Fruit fly (Drosophila melanogaster) whole organism: ENCODE data around the gene Tango10.
"Not testable (repeated sequence)": the region's sequence is repeated elsewhere in the genome, so short reads cannot be mapped to it uniquely, and the experiment has no call there.

ENCODE experiments used
- CG8478 ChIP-seq: fragments of >200 bp; optimal IDR thresholded peaks from 2 replicates; lab custom pipeline; 2018; ENCODE audit warnings: inconsistent platforms
- Dll ChIP-seq: fragments of >200 bp; optimal IDR thresholded peaks from 2 replicates; lab custom pipeline; 2017
- EcR ChIP-seq, 2 experiments: fragments of >200 bp; optimal IDR thresholded peaks; 2 replicates each; lab custom pipeline; 2017; ENCODE audit warnings: missing biosample characterization in 2 of 2, missing genetic modification characterization in 2 of 2, missing genetic modification reagents in 2 of 2
- pan ChIP-seq: fragments of >200 bp; optimal IDR thresholded peaks from 2 replicates; lab custom pipeline; 2017
- psq ChIP-seq: fragments of >200 bp; optimal IDR thresholded peaks from 2 replicates; lab custom pipeline; 2017
- usp ChIP-seq: fragments of >200 bp; optimal IDR thresholded peaks from 2 replicates; lab custom pipeline; 2017; ENCODE audit warnings: missing biosample characterization, missing genetic modification characterization, mixed read lengths

Tango10 gene

dm6 chrX:11716731-11717326 lies 3.2 kb upstream of the Tango10 start, which contains the start of gene prtp:
prtp (plus strand) TSS chrX:11716756.
- no peak for TF ChIP-seq psq (lab: Kevin White, UChicago)
- TF ChIP-seq pan, result no peak
- TF ChIP-seq Dll (lab: Kevin White, UChicago), result no peak
- TF ChIP-seq usp, result no peak
- TF ChIP-seq CG8478 (lab: Kevin White, UChicago), result no peak
- TF ChIP-seq EcR (GFP tag; optimal IDR thresholded peaks at IDR 0.05; lab: Kevin White, UChicago), result no peak

dm6 chrX:11717892-11718291 lies 2.2 kb upstream of the Tango10 start:
- no peak for TF ChIP-seq psq (lab: Kevin White, UChicago)

dm6 chrX:11723946-11724345 lies 3.9 kb downstream of the Tango10 start, which contains the start of gene CG15221:
CG15221 (plus strand) TSS chrX:11724246.
- TF ChIP-seq usp (no peak), pan (no peak), Dll (lab: Kevin White, UChicago) (no peak), EcR (GFP tag; optimal IDR thresholded peaks at IDR 0.05; lab: Kevin White, UChicago) (no peak), CG8478 (lab: Kevin White, UChicago) (no peak), psq (lab: Kevin White, UChicago) (no peak)

dm6 chrX:11728999-11729398 lies 9.0 kb downstream of the Tango10 start, which contains the start of gene inaF-D:
inaF-D (minus strand) TSS chrX:11729099.
- TF ChIP-seq CG8478 (lab: Kevin White, UChicago), result no peak
- TF ChIP-seq pan, result no peak
- TF ChIP-seq EcR (GFP tag; optimal IDR thresholded peaks at IDR 0.05; lab: Kevin White, UChicago), result no peak
- TF ChIP-seq usp, result no peak
- no peak for TF ChIP-seq psq (lab: Kevin White, UChicago)
- TF ChIP-seq Dll (lab: Kevin White, UChicago), result no peak

dm6 chrX:11729993-11730392 lies 9.9 kb downstream of the Tango10 start:
- TF ChIP-seq CG8478 (lab: Kevin White, UChicago), result no peak
- no peak for TF ChIP-seq Dll (lab: Kevin White, UChicago)
- no peak for TF ChIP-seq pan
- no peak for TF ChIP-seq usp
- no peak for TF ChIP-seq psq (lab: Kevin White, UChicago)
- TF ChIP-seq EcR (GFP tag; optimal IDR thresholded peaks at IDR 0.05; lab: Kevin White, UChicago), result no peak

dm6 chrX:11731665-11732064 lies 11.6 kb downstream of the Tango10 start, which contains the start of gene inaF-C:
inaF-C (minus strand) TSS chrX:11731765.
- TF ChIP-seq psq (lab: Kevin White, UChicago), result no peak
- no peak for TF ChIP-seq CG8478 (lab: Kevin White, UChicago)
- TF ChIP-seq EcR (GFP tag; optimal IDR thresholded peaks at IDR 0.05; lab: Kevin White, UChicago), result no peak
- no peak for TF ChIP-seq Dll (lab: Kevin White, UChicago)
- TF ChIP-seq usp, result no peak
- no peak for TF ChIP-seq pan

- no peak for TF ChIP-seq Dll (lab: Kevin White, UChicago)
- TF ChIP-seq pan, result no peak
- no peak for TF ChIP-seq usp
- TF ChIP-seq EcR (GFP tag; optimal IDR thresholded peaks at IDR 0.05; lab: Kevin White, UChicago), result no peak
- TF ChIP-seq psq (lab: Kevin White, UChicago), result no peak
Measured at dm6 chrX:11732670-11733069, 12.6 kb downstream of the Tango10 start, which contains the start of gene inaF-B. inaF-B (minus strand) TSS chrX:11732770.

dm6 chrX:11733795-11734194 lies 13.8 kb downstream of the Tango10 start, which contains the start of gene inaF-A:
inaF-A (minus strand) TSS chrX:11733895.
- TF ChIP-seq pan (no peak), psq (lab: Kevin White, UChicago) (no peak), CG8478 (lab: Kevin White, UChicago) (no peak), usp (no peak), Dll (lab: Kevin White, UChicago) (no peak), EcR (GFP tag; optimal IDR thresholded peaks at IDR 0.05; lab: Kevin White, UChicago) (no peak)

dm6 chrX:11736421-11736820 lies 16.4 kb downstream of the Tango10 start:
- TF ChIP-seq pan (no peak), EcR (GFP tag; optimal IDR thresholded peaks at IDR 0.05; lab: Kevin White, UChicago) (no peak), psq (lab: Kevin White, UChicago) (no peak), Dll (lab: Kevin White, UChicago) (no peak), CG8478 (lab: Kevin White, UChicago) (no peak), usp (no peak)

dm6 chrX:11753973-11754372 lies 33.9 kb downstream of the Tango10 start, which contains the start of gene m:
m (plus strand) TSS chrX:11754273.
- TF ChIP-seq Dll (lab: Kevin White, UChicago); pan; psq (lab: Kevin White, UChicago): not testable (repeated sequence)

- TF ChIP-seq Dll (lab: Kevin White, UChicago), result no peak
- no peak for TF ChIP-seq CG8478 (lab: Kevin White, UChicago)
- TF ChIP-seq EcR (GFP tag; optimal IDR thresholded peaks at IDR 0.05; lab: Kevin White, UChicago), result no peak
- no peak for TF ChIP-seq pan
- TF ChIP-seq psq (lab: Kevin White, UChicago), result no peak
- TF ChIP-seq usp, result no peak
Measured at dm6 chrX:11756892-11757291, 36.8 kb downstream of the Tango10 start.

- no peak for TF ChIP-seq CG8478 (lab: Kevin White, UChicago)
- no peak for TF ChIP-seq Dll (lab: Kevin White, UChicago)
- no peak for TF ChIP-seq usp
- TF ChIP-seq EcR (GFP tag; optimal IDR thresholded peaks at IDR 0.05; lab: Kevin White, UChicago), result no peak
- TF ChIP-seq pan, result no peak
- TF ChIP-seq psq (lab: Kevin White, UChicago), result no peak
Measured at dm6 chrX:11764540-11765136, 44.6 kb downstream of the Tango10 start, which contains the start of gene CG9360. CG9360 (minus strand) TSS chrX:11764590.
